Fruit fly (Drosophila melanogaster) whole organism, prepupa: ENCODE measurements around the gene CG13813.

Experiments
- CG10631 ChIP-seq: fragments of 200-800 bp; sonication (Bioruptor generic); optimal IDR thresholded peaks from 2 replicates; lab custom pipeline; 2016; ENCODE audit warnings: missing biosample characterization, missing genetic modification characterization
- CG10669 ChIP-seq: fragments of 200-800 bp; sonication (Bioruptor generic); optimal IDR thresholded peaks from 3 replicates; lab custom pipeline; 2018; ENCODE audit warnings: missing biosample characterization, mild to moderate bottlenecking, missing genetic modification characterization, moderate library complexity
- CG11294 ChIP-seq: fragments of 200-800 bp; sonication (Bioruptor generic); IDR thresholded peaks from 2 replicates; pipeline ENCODE4 v1.3.6; 2022; ENCODE audit warnings: missing biosample characterization, missing genetic modification characterization
- CG11762 ChIP-seq: fragments of 200-800 bp; sonication (Bioruptor generic); optimal IDR thresholded peaks from 3 replicates; lab custom pipeline; 2016; ENCODE audit warnings: missing biosample characterization, missing genetic modification characterization; ENCODE audit not compliant: insufficient read depth
- CG15336 ChIP-seq: fragments of 200-800 bp; sonication (Bioruptor generic); IDR thresholded peaks from 2 replicates; pipeline ENCODE4 v1.3.6; 2022; ENCODE audit warnings: missing biosample characterization, missing genetic modification characterization
- CG1621 ChIP-seq: fragments of 200-800 bp; sonication (Bioruptor generic); optimal IDR thresholded peaks from 3 replicates; lab custom pipeline; 2018; ENCODE audit warnings: missing biosample characterization, mild to moderate bottlenecking, missing genetic modification characterization
- CG16779 ChIP-seq: fragments of 200-800 bp; sonication (Bioruptor generic); optimal IDR thresholded peaks from 3 replicates; lab custom pipeline; 2017; ENCODE audit warnings: missing biosample characterization, mild to moderate bottlenecking, missing genetic modification characterization
- CG31627 ChIP-seq: fragments of 200-800 bp; sonication (Bioruptor generic); optimal IDR thresholded peaks from 3 replicates; lab custom pipeline; 2016; ENCODE audit warnings: missing biosample characterization, missing genetic modification characterization
- CG32006 ChIP-seq: fragments of 200-800 bp; sonication (Bioruptor generic); optimal IDR thresholded peaks from 3 replicates; lab custom pipeline; 2017; ENCODE audit warnings: missing biosample characterization, mild to moderate bottlenecking, missing genetic modification characterization
- CG34406 ChIP-seq: fragments of 200-800 bp; sonication (Bioruptor generic); optimal IDR thresholded peaks from 3 replicates; lab custom pipeline; 2016; ENCODE audit warnings: missing biosample characterization, missing genetic modification characterization
- CG3919 ChIP-seq: fragments of 200-800 bp; sonication (Bioruptor generic); optimal IDR thresholded peaks from 3 replicates; lab custom pipeline; 2016; ENCODE audit warnings: missing biosample characterization, missing genetic modification characterization
- CG4318 ChIP-seq: fragments of 200-800 bp; sonication (Bioruptor generic); optimal IDR thresholded peaks from 3 replicates; lab custom pipeline; 2017; ENCODE audit warnings: missing biosample characterization, mild to moderate bottlenecking, missing genetic modification characterization
- CG6163 ChIP-seq: fragments of 200-800 bp; sonication (Bioruptor generic); IDR thresholded peaks from 3 replicates; pipeline ENCODE4 v1.3.6; 2022; ENCODE audit warnings: missing biosample characterization, missing genetic modification characterization
- CG6808 ChIP-seq: fragments of 200-800 bp; sonication (Bioruptor generic); optimal IDR thresholded peaks from 3 replicates; lab custom pipeline; 2017; ENCODE audit warnings: missing biosample characterization, missing genetic modification characterization, mild to moderate bottlenecking, moderate library complexity, missing genetic modification reagents
- CG6854 ChIP-seq: fragments of 200-800 bp; sonication (Bioruptor generic); optimal IDR thresholded peaks from 2 replicates; lab custom pipeline; 2017; ENCODE audit warnings: missing biosample characterization, mild to moderate bottlenecking, missing genetic modification characterization
- CG7368 ChIP-seq: fragments of 200-800 bp; sonication (Bioruptor generic); optimal IDR thresholded peaks from 3 replicates; lab custom pipeline; 2016; ENCODE audit warnings: missing biosample characterization, missing genetic modification characterization
- CG8119 ChIP-seq: fragments of 200-800 bp; sonication (Bioruptor generic); IDR thresholded peaks from 3 replicates; pipeline ENCODE4 v1.3.6; 2022; ENCODE audit warnings: missing biosample characterization, missing genetic modification characterization
- CG8319 ChIP-seq: fragments of 200-800 bp; sonication (Bioruptor generic); optimal IDR thresholded peaks from 3 replicates; lab custom pipeline; 2016; ENCODE audit warnings: missing biosample characterization, missing genetic modification characterization
- CG8632 ChIP-seq: fragments of 200-800 bp; sonication (Bioruptor generic); optimal IDR thresholded peaks from 3 replicates; lab custom pipeline; 2016; ENCODE audit warnings: missing biosample characterization, missing genetic modification characterization
- CG9139 ChIP-seq: fragments of 200-800 bp; sonication (Bioruptor generic); optimal IDR thresholded peaks from 3 replicates; lab custom pipeline; 2017; ENCODE audit warnings: missing biosample characterization, mild to moderate bottlenecking, missing genetic modification characterization
- Eip78C ChIP-seq: fragments of 200-800 bp; sonication (Bioruptor generic); peaks from one replicate; lab custom pipeline; 2016; ENCODE audit warnings: missing biosample characterization, missing genetic modification characterization
- Eip93F ChIP-seq: fragments of 200-800 bp; sonication (Bioruptor generic); optimal IDR thresholded peaks from 2 replicates; lab custom pipeline; 2016; ENCODE audit warnings: missing biosample characterization, mild to moderate bottlenecking, missing genetic modification characterization
- Ets21C ChIP-seq: fragments of 200-800 bp; sonication (Bioruptor generic); optimal IDR thresholded peaks from 3 replicates; lab custom pipeline; 2016; ENCODE audit warnings: missing biosample characterization, missing genetic modification characterization
- Ets96B ChIP-seq: fragments of 200-800 bp; optimal IDR thresholded peaks from 2 replicates; lab custom pipeline; 2019; ENCODE audit warnings: missing biosample characterization, mild to moderate bottlenecking, missing genetic modification characterization, moderate library complexity
- Gug ChIP-seq: fragments of 200-800 bp; sonication (Bioruptor generic); IDR thresholded peaks from 2 replicates; pipeline ENCODE4 v1.3.6; 2022; ENCODE audit warnings: missing biosample characterization, missing genetic modification characterization
- Hr38 ChIP-seq: sonication (Bioruptor generic); optimal IDR thresholded peaks from 2 replicates; lab custom pipeline; 2016; ENCODE audit warnings: missing biosample characterization, missing genetic modification characterization
- Hr39 ChIP-seq: fragments of 200-800 bp; sonication (Bioruptor generic); optimal IDR thresholded peaks from 2 replicates; lab custom pipeline; 2016; ENCODE audit warnings: missing biosample characterization, missing genetic modification characterization
- Hr4 ChIP-seq: fragments of 200-800 bp; sonication (Bioruptor generic); optimal IDR thresholded peaks from 3 replicates; lab custom pipeline; 2016; ENCODE audit warnings: missing biosample characterization, missing genetic modification characterization
- Lpt ChIP-seq: fragments of 200-800 bp; sonication (Bioruptor generic); optimal IDR thresholded peaks from 3 replicates; lab custom pipeline; 2016; ENCODE audit warnings: missing biosample characterization, missing genetic modification characterization
- OdsH ChIP-seq: fragments of 200-800 bp; sonication (Bioruptor generic); optimal IDR thresholded peaks from 3 replicates; lab custom pipeline; 2016; ENCODE audit warnings: missing biosample characterization, missing genetic modification characterization
- Smox ChIP-seq: fragments of 200-800 bp; sonication (Bioruptor generic); optimal IDR thresholded peaks from 3 replicates; lab custom pipeline; 2016; ENCODE audit warnings: missing biosample characterization, missing genetic modification characterization
- Sox102F ChIP-seq: fragments of 200-800 bp; sonication (Bioruptor generic); optimal IDR thresholded peaks from 2 replicates; lab custom pipeline; 2016; ENCODE audit warnings: missing biosample characterization, mild to moderate bottlenecking, missing genetic modification characterization
- Sox14 ChIP-seq: fragments of 200-800 bp; sonication (Bioruptor generic); optimal IDR thresholded peaks from 3 replicates; lab custom pipeline; 2016; ENCODE audit warnings: missing biosample characterization, missing genetic modification characterization
- Sox15 ChIP-seq: fragments of 200-800 bp; sonication (Bioruptor generic); optimal IDR thresholded peaks from 3 replicates; lab custom pipeline; 2016; ENCODE audit warnings: missing biosample characterization, missing genetic modification characterization
- acj6 ChIP-seq: fragments of 200-800 bp; sonication (Bioruptor generic); optimal IDR thresholded peaks from 3 replicates; lab custom pipeline; 2016; ENCODE audit warnings: missing biosample characterization, missing genetic modification characterization
- cyc ChIP-seq: fragments of 200-800 bp; sonication (Bioruptor generic); optimal IDR thresholded peaks from 3 replicates; lab custom pipeline; 2016; ENCODE audit warnings: missing biosample characterization, missing genetic modification characterization
- dsx ChIP-seq: fragments of 200-800 bp; optimal IDR thresholded peaks from 3 replicates; lab custom pipeline; 2019; ENCODE audit warnings: missing biosample characterization, mild to moderate bottlenecking, missing genetic modification characterization, moderate library complexity; ENCODE audit not compliant: poor library complexity, severe bottlenecking
- eg ChIP-seq: fragments of 200-800 bp; sonication (Bioruptor generic); IDR thresholded peaks from 3 replicates; pipeline ENCODE4 v1.3.6; 2022; ENCODE audit warnings: missing biosample characterization, missing genetic modification characterization
- fd85E ChIP-seq: fragments of 200-800 bp; sonication (Bioruptor generic); optimal IDR thresholded peaks from 3 replicates; lab custom pipeline; 2016; ENCODE audit warnings: missing biosample characterization, missing genetic modification characterization
- fkh ChIP-seq: fragments of 200-800 bp; sonication (Bioruptor generic); optimal IDR thresholded peaks from 3 replicates; lab custom pipeline; 2017; ENCODE audit warnings: missing biosample characterization, mild to moderate bottlenecking, missing genetic modification characterization, moderate library complexity
- lz ChIP-seq: fragments of 200-800 bp; sonication (Bioruptor generic); optimal IDR thresholded peaks from 3 replicates; lab custom pipeline; 2016; ENCODE audit warnings: missing biosample characterization, missing genetic modification characterization
- net ChIP-seq: fragments of 200-800 bp; sonication (Bioruptor generic); optimal IDR thresholded peaks from 3 replicates; lab custom pipeline; 2016; ENCODE audit warnings: missing biosample characterization, missing genetic modification characterization
- pdm3 ChIP-seq: fragments of 200-800 bp; sonication (Bioruptor generic); optimal IDR thresholded peaks from 3 replicates; lab custom pipeline; 2016; ENCODE audit warnings: missing biosample characterization, missing genetic modification characterization
- salr ChIP-seq, 2 experiments: fragments of 200-800 bp; sonication (Bioruptor generic); optimal IDR thresholded peaks; 3 replicates each; lab custom pipeline; 2016 to 2018; ENCODE audit warnings: missing biosample characterization in 2 of 2, missing genetic modification characterization in 2 of 2, mild to moderate bottlenecking in 1 of 2
- ss ChIP-seq, 2 experiments: fragments of 200-800 bp; sonication (Bioruptor generic); optimal IDR thresholded peaks; 2 replicates in 1 of 2; 3 replicates in 1 of 2; lab custom pipeline; 2017 to 2018; ENCODE audit warnings: mild to moderate bottlenecking in 2 of 2, missing biosample characterization in 2 of 2, missing genetic modification characterization in 2 of 2, moderate library complexity in 1 of 2
- svp ChIP-seq: fragments of 200-800 bp; sonication (Bioruptor generic); peaks from one replicate; lab custom pipeline; 2016; ENCODE audit warnings: missing biosample characterization, missing genetic modification characterization
- topi ChIP-seq: fragments of 200-800 bp; sonication (Bioruptor generic); optimal IDR thresholded peaks from 3 replicates; lab custom pipeline; 2016; ENCODE audit warnings: missing biosample characterization, missing genetic modification characterization

The CG13813 gene

DNA sequence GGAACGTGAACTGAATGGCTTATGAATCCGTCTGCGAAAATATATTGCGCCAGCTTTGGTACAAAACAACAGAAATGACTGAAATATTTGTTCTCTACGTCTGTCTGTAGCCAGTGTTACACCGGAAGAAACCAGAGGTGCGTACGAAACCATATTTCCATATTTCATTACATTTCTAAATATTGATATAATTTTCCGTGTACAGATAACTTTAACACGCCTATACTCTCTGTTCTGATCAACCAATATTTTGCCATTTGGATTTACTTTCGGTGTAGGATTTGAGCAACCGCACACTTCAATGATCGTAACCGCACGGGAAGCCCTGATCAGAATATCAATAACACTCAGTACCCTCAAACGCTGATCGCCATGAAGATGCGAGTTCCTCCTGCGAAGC lies 36.7 kb upstream of the CG13813 start (continued):
- TF ChIP-seq Lpt (GFP tag; lab: Kevin White, UChicago) = peak; percentile 15
- TF ChIP-seq CG11762 (GFP tag; lab: Kevin White, UChicago) = peak; percentile 20
- TF ChIP-seq Eip93F (GFP tag; lab: Kevin White, UChicago) = no peak
- peak; percentile 45 for TF ChIP-seq Gug (GFP tag; lab: Robert Waterston, UW)
- no peak for TF ChIP-seq fd85E (GFP tag; lab: Kevin White, UChicago)
- peak; percentile 44 for TF ChIP-seq CG34406 (GFP tag; lab: Kevin White, UChicago)
- TF ChIP-seq lz (GFP tag; lab: Kevin White, UChicago) = peak; percentile 79
- peak; percentile 57 for TF ChIP-seq OdsH
- TF ChIP-seq CG16779 (tag; lab: Kevin White, UChicago) = no peak
- TF ChIP-seq CG32006 = peak; percentile 55
- peak; percentile 29 for TF ChIP-seq CG8632 (GFP tag; lab: Kevin White, UChicago)
- peak; percentile 49 for TF ChIP-seq CG7368 (GFP tag; lab: Kevin White, UChicago)
- TF ChIP-seq dsx (GFP tag; lab: Kevin White, UChicago) = peak; percentile 35
- TF ChIP-seq svp (GFP tag; lab: Kevin White, UChicago) = no peak
- peak; percentile 46 for TF ChIP-seq Hr4 (GFP tag; lab: Kevin White, UChicago)
- TF ChIP-seq Ets96B (tag; lab: Kevin White, UChicago) = peak; percentile 61
- TF ChIP-seq CG10631 (GFP tag; lab: Kevin White, UChicago) = peak; percentile 59
- TF ChIP-seq cyc (GFP tag; lab: Kevin White, UChicago) = peak; percentile 76
- TF ChIP-seq eg = peak; percentile 75
- TF ChIP-seq Smox (GFP tag; lab: Kevin White, UChicago) = peak; percentile 71
- peak; percentile 16 to 18 for TF ChIP-seq salr (GFP tag; optimal IDR thresholded peaks at IDR 0.05; lab: Kevin White, UChicago)
- TF ChIP-seq Sox14 (GFP tag; lab: Kevin White, UChicago) = peak; percentile 74
- TF ChIP-seq Sox102F = peak; percentile 72
- peak; percentile 16 for TF ChIP-seq CG9139 (GFP tag; lab: Kevin White, UChicago)
- peak; percentile 43 for TF ChIP-seq CG10669 (GFP tag; lab: Kevin White, UChicago)
- TF ChIP-seq CG8319 (GFP tag; lab: Kevin White, UChicago) = peak; percentile 20
- peak; percentile 35 for TF ChIP-seq CG6808 (GFP tag; lab: Kevin White, UChicago)
- TF ChIP-seq CG15336 = peak; percentile 59
- TF ChIP-seq ss (GFP tag; optimal IDR thresholded peaks at IDR 0.05; lab: Kevin White, UChicago) = peak; percentile 23 to 34
- no peak for TF ChIP-seq fkh (GFP tag; lab: Kevin White, UChicago)
- peak; percentile 67 for TF ChIP-seq CG6163 (GFP tag; lab: Robert Waterston, UW)
- TF ChIP-seq Ets21C (GFP tag; lab: Kevin White, UChicago) = peak; percentile 54
- peak; percentile 57 for TF ChIP-seq net
- peak; percentile 72 for TF ChIP-seq acj6
- TF ChIP-seq CG1621 (tag; lab: Kevin White, UChicago) = peak; percentile 55
- peak; percentile 57 for TF ChIP-seq CG8119 (GFP tag; lab: Robert Waterston, UW)
- no peak for TF ChIP-seq Hr38 (GFP tag; lab: Kevin White, UChicago)
- peak; percentile 28 for TF ChIP-seq CG6854

DNA sequence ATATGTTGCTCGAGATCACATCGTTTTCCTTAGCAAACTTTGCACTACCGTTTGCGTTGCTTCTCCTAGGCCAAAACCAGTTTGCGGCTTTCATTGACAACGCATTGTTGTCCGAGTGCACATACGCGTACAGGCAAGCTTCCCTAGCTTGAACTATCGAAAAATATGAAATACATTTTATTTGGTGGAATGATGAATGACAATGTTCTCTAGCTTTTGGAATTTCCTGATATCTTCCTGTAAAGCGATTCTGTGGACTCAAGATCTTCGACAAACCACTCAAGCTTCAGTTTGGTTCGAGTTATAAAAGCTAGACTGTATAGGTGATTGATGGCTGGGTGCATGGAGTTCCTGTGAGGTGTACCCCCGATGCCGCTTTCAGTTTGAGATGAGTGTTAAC lies 35.6 kb upstream of the CG13813 start:
- TF ChIP-seq acj6 = peak; percentile 82
- TF ChIP-seq topi (GFP tag; lab: Kevin White, UChicago) = no peak
- TF ChIP-seq CG32006 = peak; percentile 93
- peak; percentile 87 for TF ChIP-seq CG10669 (GFP tag; lab: Kevin White, UChicago)
- TF ChIP-seq eg = peak; percentile 91
- no peak for TF ChIP-seq svp (GFP tag; lab: Kevin White, UChicago)
- TF ChIP-seq CG3919 (GFP tag; lab: Kevin White, UChicago) = peak; percentile 90
- TF ChIP-seq CG11762 (GFP tag; lab: Kevin White, UChicago) = peak; percentile 72
- no peak for TF ChIP-seq CG6854
- peak; percentile 96 for TF ChIP-seq Eip78C (GFP tag; lab: Kevin White, UChicago)
- TF ChIP-seq CG34406 (GFP tag; lab: Kevin White, UChicago) = peak; percentile 57
- TF ChIP-seq Lpt (GFP tag; lab: Kevin White, UChicago) = peak; percentile 86
- peak; percentile 76 to 82 for TF ChIP-seq salr (GFP tag; optimal IDR thresholded peaks at IDR 0.05; lab: Kevin White, UChicago)
- peak; percentile 74 for TF ChIP-seq Gug (GFP tag; lab: Robert Waterston, UW)
- peak; percentile 74 for TF ChIP-seq CG11294 (GFP tag; lab: Robert Waterston, UW)
- peak; percentile 12 for TF ChIP-seq Hr39
- peak; percentile 85 for TF ChIP-seq pdm3 (GFP tag; lab: Kevin White, UChicago)
- peak; percentile 92 for TF ChIP-seq CG15336
- TF ChIP-seq OdsH = peak; percentile 83
- peak; percentile 78 to 81 for TF ChIP-seq ss (GFP tag; optimal IDR thresholded peaks at IDR 0.05; lab: Kevin White, UChicago)
- no peak for TF ChIP-seq Ets21C (GFP tag; lab: Kevin White, UChicago)
- TF ChIP-seq CG10631 (GFP tag; lab: Kevin White, UChicago) = peak; percentile 88
- no peak for TF ChIP-seq CG31627 (GFP tag; lab: Kevin White, UChicago)
- TF ChIP-seq lz (GFP tag; lab: Kevin White, UChicago) = no peak
- peak; percentile 83 for TF ChIP-seq Sox14 (GFP tag; lab: Kevin White, UChicago)
- peak; percentile 88 for TF ChIP-seq Ets96B (tag; lab: Kevin White, UChicago)
- peak; percentile 84 for TF ChIP-seq CG4318
- TF ChIP-seq Hr38 (GFP tag; lab: Kevin White, UChicago) = no peak
- TF ChIP-seq CG8319 (GFP tag; lab: Kevin White, UChicago) = peak; percentile 62
- peak; percentile 62 for TF ChIP-seq CG9139 (GFP tag; lab: Kevin White, UChicago)
- TF ChIP-seq Sox15 = peak; percentile 54
